Fruit fly (Drosophila melanogaster): ENCODE results near the gene Nmdmc.

Nmdmc gene

DNA sequence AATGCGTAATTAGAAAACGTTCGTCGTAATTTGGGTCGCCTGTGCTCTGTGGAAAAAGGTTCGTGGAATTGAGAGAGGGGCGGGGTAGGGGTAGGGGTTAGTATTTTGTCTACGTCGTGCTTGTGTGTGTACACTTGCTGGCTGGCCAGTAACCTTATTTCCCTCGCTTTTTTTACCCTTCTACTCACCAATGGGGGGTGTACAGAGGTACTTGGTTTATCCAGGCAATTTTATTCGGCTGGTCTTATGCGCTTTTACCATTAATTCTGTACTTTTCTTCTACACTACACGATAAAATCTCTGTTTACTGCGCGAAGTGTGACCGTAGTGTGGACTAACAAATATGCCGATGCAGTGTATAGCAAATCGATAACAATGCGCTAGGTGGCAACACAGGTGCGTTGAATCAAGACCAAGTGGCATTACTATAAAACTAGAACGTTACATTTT, 30.6 kb downstream of the Nmdmc start, which contains the start of gene tgo:
Gene tgo, minus strand, starts transcription at position 334 of the 450 bp plus-strand sequence.
- TF ChIP-seq CG10274 (GFP tag; optimal IDR thresholded peaks at IDR 0.05), result no peak
- no peak for TF ChIP-seq CG12219 (GFP tag; optimal IDR thresholded peaks at IDR 0.05)
- TF ChIP-seq Dref (GFP tag; IDR thresholded peaks at IDR 0.05), result peak; percentile 89
- TF ChIP-seq ato (GFP tag; IDR thresholded peaks at IDR 0.05; ENCODE audit: partially characterized antibody), result no peak
- TF ChIP-seq kay (GFP tag; optimal IDR thresholded peaks at IDR 0.05), result no peak
- TF ChIP-seq HLHmδ (GFP tag; optimal IDR thresholded peaks at IDR 0.05), result no peak
- no peak for TF ChIP-seq jigr1 (GFP tag; IDR thresholded peaks at IDR 0.05)
- TF ChIP-seq NK7.1 (GFP tag; optimal IDR thresholded peaks at IDR 0.05), result no peak
- no peak for TF ChIP-seq PHDP (tag; optimal IDR thresholded peaks at IDR 0.05)
- TF ChIP-seq CG30403 (GFP tag; optimal IDR thresholded peaks at IDR 0.05), result no peak
- no peak for TF ChIP-seq tap (tag; optimal IDR thresholded peaks at IDR 0.05)
- no peak for TF ChIP-seq CG9609 (GFP tag; optimal IDR thresholded peaks at IDR 0.05)
- no peak for TF ChIP-seq CG12236 (GFP tag; optimal IDR thresholded peaks at IDR 0.05)
- TF ChIP-seq CG12299 (tag; optimal IDR thresholded peaks at IDR 0.05), result no peak
- TF ChIP-seq CG6791 (GFP tag; IDR thresholded peaks at IDR 0.05; ENCODE audit: partially characterized antibody), result 0 out of 3 replicates have a peak, but pooled peaks have one; percentile 55
- TF ChIP-seq ap (GFP tag; IDR thresholded peaks at IDR 0.05), result no peak
- TF ChIP-seq CTCF (GFP tag; optimal IDR thresholded peaks at IDR 0.05), result peak; percentile 42
- peak; percentile 78 for TF ChIP-seq CG17186 (GFP tag; optimal IDR thresholded peaks at IDR 0.05)
- TF ChIP-seq Ada2b (GFP tag; IDR thresholded peaks at IDR 0.05), result no peak
- no peak for TF ChIP-seq fd3F (GFP tag; optimal IDR thresholded peaks at IDR 0.05)
- TF ChIP-seq HmgZ (tag; optimal IDR thresholded peaks at IDR 0.05), result peak; percentile 85
- no peak for TF ChIP-seq pb (GFP tag; optimal IDR thresholded peaks at IDR 0.05)
- peak; percentile 33 for TF ChIP-seq CG15601 (tag; optimal IDR thresholded peaks at IDR 0.05)
- 0 out of 3 replicates have a peak, but pooled peaks have one; percentile 19 for TF ChIP-seq row (GFP tag; IDR thresholded peaks at IDR 0.05)
- peak; percentile 48 for TF ChIP-seq MBD-R2 (GFP tag; IDR thresholded peaks at IDR 0.05)
- TF ChIP-seq mirr (GFP tag; optimal IDR thresholded peaks at IDR 0.05), result peak; percentile 25
- TF ChIP-seq CG32772 (GFP tag; IDR thresholded peaks at IDR 0.05), result no peak
- peak; percentile 61 for TF ChIP-seq Dp (GFP tag; optimal IDR thresholded peaks at IDR 0.05)
- no peak for TF ChIP-seq Dek (tag; optimal IDR thresholded peaks at IDR 0.05)
- TF ChIP-seq Lhr (GFP tag; optimal IDR thresholded peaks at IDR 0.05), result peak; percentile 79
- TF ChIP-seq Bgb (GFP tag; IDR thresholded peaks at IDR 0.05; ENCODE audit: partially characterized antibody), result peak; percentile 31; the same call in 1 of the 2 replicates
- no peak for TF ChIP-seq Gsc (GFP tag; IDR thresholded peaks at IDR 0.05)
- TF ChIP-seq p53 (GFP tag; optimal IDR thresholded peaks at IDR 0.05), result no peak
- no peak for TF ChIP-seq wek (GFP tag; optimal IDR thresholded peaks at IDR 0.05)
- no peak for TF ChIP-seq dmrt11E (tag; optimal IDR thresholded peaks at IDR 0.05)
- peak; percentile 94 for TF ChIP-seq CG9797 (GFP tag; optimal IDR thresholded peaks at IDR 0.05)
- no peak for TF ChIP-seq CG2202 (tag; optimal IDR thresholded peaks at IDR 0.05)
- TF ChIP-seq Xrp1 (GFP tag; IDR thresholded peaks at IDR 0.05), result no peak
- peak; percentile 9 for TF ChIP-seq CG9727 (GFP tag; optimal IDR thresholded peaks at IDR 0.05)
- TF ChIP-seq ind (GFP tag; optimal IDR thresholded peaks at IDR 0.05), result no peak
- no peak for TF ChIP-seq CG15696 (tag; optimal IDR thresholded peaks at IDR 0.05)
- peak; percentile 74 for TF ChIP-seq CG34224 (GFP tag; IDR thresholded peaks at IDR 0.05; ENCODE audit: partially characterized antibody)
- TF ChIP-seq insv (GFP tag; optimal IDR thresholded peaks at IDR 0.05), result peak in 1 of 2 experiments; percentile 38
- no peak for TF ChIP-seq mld (GFP tag; IDR thresholded peaks at IDR 0.05; ENCODE audit: partially characterized antibody)
- no peak for TF ChIP-seq lilli (GFP tag; optimal IDR thresholded peaks at IDR 0.05)
- TF ChIP-seq peb (GFP tag; IDR thresholded peaks at IDR 0.05), result no peak
- TF ChIP-seq rib (GFP tag; IDR thresholded peaks at IDR 0.05), result no peak
- no peak for TF ChIP-seq Hand (GFP tag; optimal IDR thresholded peaks at IDR 0.05)
- no peak for TF ChIP-seq seq (GFP tag; IDR thresholded peaks at IDR 0.05)
- 0 out of 3 replicates have a peak, but pooled peaks have one; percentile 22 for TF ChIP-seq zfh1 (GFP tag; IDR thresholded peaks at IDR 0.05)
- peak; percentile 36 for TF ChIP-seq CG10543 (GFP tag; optimal IDR thresholded peaks at IDR 0.05)

Measured in whole organism, embryonic.